Worm (Caenorhabditis elegans) whole organism, mixed stage, embryonic: ENCODE data around the gene nos-3.

Source experiments
- M03D4.4 ChIP-seq: sonication (generic microtip); optimal IDR thresholded peaks from 2 replicates; lab custom pipeline; 2017; ENCODE audit warnings: mild to moderate bottlenecking, missing genetic modification characterization, missing compliant biosample characterization
- bed-3 ChIP-seq: fragments of 200-800 bp; sonication (Bioruptor generic); optimal IDR thresholded peaks from 3 replicates; lab custom pipeline; 2018; ENCODE audit warnings: mild to moderate bottlenecking, missing genetic modification characterization, moderate library complexity, missing compliant biosample characterization
- blmp-1 ChIP-seq: fragments of 150-350 bp; optimal IDR thresholded peaks from 2 replicates; lab custom pipeline; 2014; ENCODE audit warnings: missing biosample characterization, missing genetic modification characterization
- ceh-83 ChIP-seq: fragments of 200-800 bp; sonication (Bioruptor generic); optimal IDR thresholded peaks from 2 replicates; lab custom pipeline; 2018; ENCODE audit warnings: mild to moderate bottlenecking, missing genetic modification characterization, missing compliant biosample characterization
- ces-1 ChIP-seq: fragments of 150-350 bp; optimal IDR thresholded peaks from 2 replicates; lab custom pipeline; 2014; ENCODE audit warnings: missing biosample characterization, missing genetic modification reagents, missing genetic modification characterization
- cnd-1 ChIP-seq: fragments of 200-800 bp; sonication (Bioruptor generic); optimal IDR thresholded peaks from 2 replicates; lab custom pipeline; 2018; ENCODE audit warnings: mild to moderate bottlenecking, missing genetic modification characterization, missing compliant biosample characterization
- drap-1 ChIP-seq: fragments of 200-800 bp; sonication (Bioruptor generic); optimal IDR thresholded peaks from 3 replicates; lab custom pipeline; 2018; ENCODE audit warnings: mild to moderate bottlenecking, missing genetic modification characterization, missing compliant biosample characterization
- elt-1 ChIP-seq: sonication (generic microtip); optimal IDR thresholded peaks from 2 replicates; lab custom pipeline; 2017; ENCODE audit warnings: missing genetic modification characterization, mild to moderate bottlenecking, missing compliant biosample characterization, antibody characterized with exemption, moderate library complexity, borderline replicate concordance; ENCODE audit not compliant: insufficient read depth
- elt-3 ChIP-seq: fragments of 150-350 bp; optimal IDR thresholded peaks from 2 replicates; lab custom pipeline; 2014; ENCODE audit warnings: missing biosample characterization, missing genetic modification characterization
- flh-1 ChIP-seq: fragments of 200-800 bp; sonication (Bioruptor generic); optimal IDR thresholded peaks from 2 replicates; lab custom pipeline; 2018; ENCODE audit warnings: mild to moderate bottlenecking, missing genetic modification characterization, moderate library complexity, missing compliant biosample characterization
- ham-2 ChIP-seq: fragments of 200-800 bp; sonication (Bioruptor generic); optimal IDR thresholded peaks from 2 replicates; lab custom pipeline; 2018; ENCODE audit warnings: mild to moderate bottlenecking, missing genetic modification characterization, missing compliant biosample characterization
- hlh-1 ChIP-seq: fragments of 150-350 bp; optimal IDR thresholded peaks from 2 replicates; lab custom pipeline; 2014; ENCODE audit warnings: missing biosample characterization, missing genetic modification reagents, missing genetic modification characterization
- lin-13 ChIP-seq: fragments of 150-350 bp; optimal IDR thresholded peaks from 2 replicates; lab custom pipeline; 2014; ENCODE audit warnings: missing biosample characterization, missing genetic modification characterization
- lin-32 ChIP-seq: fragments of 200-800 bp; sonication (Bioruptor generic); optimal IDR thresholded peaks from 2 replicates; lab custom pipeline; 2018; ENCODE audit warnings: mild to moderate bottlenecking, missing genetic modification characterization, missing compliant biosample characterization
- lsy-2 ChIP-seq: fragments of 150-350 bp; optimal IDR thresholded peaks from 2 replicates; lab custom pipeline; 2014; ENCODE audit warnings: missing biosample characterization, missing genetic modification characterization
- mep-1 ChIP-seq: fragments of 150-350 bp; optimal IDR thresholded peaks from 2 replicates; lab custom pipeline; 2017; ENCODE audit warnings: missing biosample characterization, missing genetic modification reagents, missing genetic modification characterization, inconsistent platforms
- mls-2 ChIP-seq: sonication (generic microtip); optimal IDR thresholded peaks from 2 replicates; lab custom pipeline; 2016; ENCODE audit warnings: mild to moderate bottlenecking, missing genetic modification characterization, moderate library complexity, missing compliant biosample characterization
- nhr-12 ChIP-seq: fragments of 150-350 bp; optimal IDR thresholded peaks from 2 replicates; lab custom pipeline; 2014; ENCODE audit warnings: missing biosample characterization, missing genetic modification characterization
- nhr-2 ChIP-seq: fragments of 150-350 bp; optimal IDR thresholded peaks from 2 replicates; lab custom pipeline; 2014; ENCODE audit warnings: missing biosample characterization, missing genetic modification characterization
- nhr-237 ChIP-seq: fragments of 150-350 bp; optimal IDR thresholded peaks from 2 replicates; lab custom pipeline; 2014; ENCODE audit warnings: missing biosample characterization, missing genetic modification characterization
- nhr-76 ChIP-seq: sonication (generic microtip); optimal IDR thresholded peaks from 2 replicates; lab custom pipeline; 2017; ENCODE audit warnings: missing biosample characterization, missing genetic modification characterization
- pha-4 ChIP-seq: fragments of 150-350 bp; optimal IDR thresholded peaks from 2 replicates; lab custom pipeline; 2018; ENCODE audit warnings: missing biosample characterization, missing genetic modification reagents, missing genetic modification characterization
- sem-2 ChIP-seq: fragments of 200-800 bp; sonication (Bioruptor generic); optimal IDR thresholded peaks from 2 replicates; lab custom pipeline; 2018; ENCODE audit warnings: mild to moderate bottlenecking, missing genetic modification characterization, missing compliant biosample characterization
- sptf-1 ChIP-seq: sonication (generic microtip); optimal IDR thresholded peaks from 2 replicates; lab custom pipeline; 2017; ENCODE audit warnings: mild to moderate bottlenecking, missing genetic modification characterization, moderate library complexity, missing compliant biosample characterization
- tbx-8 ChIP-seq: fragments of 200-800 bp; sonication (Bioruptor generic); optimal IDR thresholded peaks from 2 replicates; lab custom pipeline; 2018; ENCODE audit warnings: mild to moderate bottlenecking, missing genetic modification characterization, moderate library complexity, missing compliant biosample characterization
- unc-120 ChIP-seq: sonication (generic microtip); optimal IDR thresholded peaks from 2 replicates; lab custom pipeline; 2017; ENCODE audit warnings: missing genetic modification characterization, missing compliant biosample characterization; ENCODE audit not compliant: poor library complexity, severe bottlenecking
- unc-39 ChIP-seq: fragments of 150-350 bp; optimal IDR thresholded peaks from 2 replicates; lab custom pipeline; 2014; ENCODE audit warnings: missing biosample characterization, missing genetic modification characterization
- unc-62 ChIP-seq: fragments of 150-350 bp; optimal IDR thresholded peaks from 2 replicates; lab custom pipeline; 2014; ENCODE audit warnings: missing biosample characterization, missing genetic modification reagents, missing genetic modification characterization
- zip-8 ChIP-seq: fragments of 150-350 bp; optimal IDR thresholded peaks from 2 replicates; lab custom pipeline; 2014; ENCODE audit warnings: missing biosample characterization, missing genetic modification characterization
- ztf-11 ChIP-seq: fragments of 150-350 bp; optimal IDR thresholded peaks from 2 replicates; lab custom pipeline; 2014; ENCODE audit warnings: missing biosample characterization, missing genetic modification characterization

Gene nos-3

DNA sequence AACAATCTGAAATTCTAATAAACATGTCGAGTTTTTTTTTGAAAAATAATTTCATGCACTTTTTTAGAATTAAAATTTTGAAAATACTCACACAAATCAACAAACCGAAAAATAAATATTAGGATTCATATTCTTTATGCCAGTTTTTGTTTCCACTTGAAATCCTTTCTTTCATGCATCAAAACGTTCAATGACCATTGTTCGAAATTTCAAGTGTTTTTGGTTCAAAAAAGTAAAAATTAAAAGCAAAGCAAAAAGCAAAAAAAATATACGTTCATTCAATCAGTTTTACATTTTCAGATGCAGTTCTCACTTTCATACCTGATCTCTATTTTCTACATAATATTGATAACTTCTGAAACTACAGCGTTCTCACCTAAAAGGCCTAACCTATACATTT lies 7.6 kb downstream of the nos-3 start, which contains the start of gene ZK1321.1:
ZK1321.1 (plus strand) TSS at position 301 of the 400 bp plus-strand sequence.
- no peak for TF ChIP-seq elt-3 (tag; lab: Kevin White, UChicago)
- TF ChIP-seq sptf-1: no peak
- TF ChIP-seq mls-2 (tag; lab: Kevin White, UChicago): no peak

DNA sequence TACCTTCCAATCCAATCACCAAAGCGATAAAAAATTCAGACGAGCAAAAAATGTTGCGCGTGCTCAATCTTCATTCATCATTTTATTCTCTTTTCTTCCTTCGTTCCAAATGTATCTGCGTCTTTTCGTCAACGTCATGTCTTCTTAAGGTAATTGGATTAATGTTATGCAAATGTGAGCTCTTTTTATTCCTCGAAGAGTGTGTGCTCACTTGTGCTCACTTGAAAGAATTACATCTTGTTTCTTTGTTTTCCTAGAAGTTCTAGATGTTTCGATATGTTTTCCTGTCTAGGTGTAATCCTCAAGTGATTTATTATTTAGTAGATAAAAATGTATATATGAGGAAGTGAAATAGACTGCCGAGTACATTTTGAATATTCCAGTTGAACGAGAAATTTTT lies 9.3 kb downstream of the nos-3 start:
- no peak for TF ChIP-seq unc-62 (GFP tag; lab: Kevin White, UChicago)
- TF ChIP-seq sem-2: no peak
- TF ChIP-seq mep-1: no peak
- TF ChIP-seq ces-1: peak; percentile 81
- TF ChIP-seq, all 35 proteins: peak for 1

- TF ChIP-seq lsy-2 (tag; lab: Kevin White, UChicago) (no peak), elt-3 (tag; lab: Kevin White, UChicago) (no peak), blmp-1 (tag; lab: Kevin White, UChicago) (no peak), hlh-1 (tag; lab: Kevin White, UChicago) (peak; percentile 86), unc-120 (peak; percentile 55), M03D4.4 (no peak), mls-2 (tag; lab: Kevin White, UChicago) (no peak), lin-13 (tag; lab: Kevin White, UChicago) (no peak)
Measured at ce11 chrII:9757651-9758282, 11.7 kb downstream of the nos-3 start, which contains the start of gene shk-1. TSS of gene shk-1 (plus strand) at chrII:9758232.

DNA sequence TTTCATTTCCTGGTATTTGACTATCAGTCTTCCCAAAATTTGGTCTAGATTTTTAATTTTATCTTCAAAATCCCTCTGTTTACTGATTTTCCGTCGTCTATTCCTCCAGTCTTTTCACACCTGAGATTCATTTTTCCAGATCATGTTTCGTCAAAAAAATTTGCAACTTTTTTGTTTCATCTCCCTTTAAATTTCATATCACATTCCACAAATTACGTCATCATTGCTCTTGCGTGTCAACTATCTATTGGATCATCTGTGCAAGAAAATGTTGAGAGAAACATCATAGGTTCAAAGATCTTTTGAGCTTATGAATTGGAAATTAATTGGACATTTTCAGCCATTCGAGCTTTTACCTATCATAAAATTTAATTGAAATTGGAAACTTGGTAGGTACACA lies 13.3 kb downstream of the nos-3 start:
- TF ChIP-seq zip-8 (peak; percentile 56), ztf-11 (no peak), sptf-1 (no peak)

DNA sequence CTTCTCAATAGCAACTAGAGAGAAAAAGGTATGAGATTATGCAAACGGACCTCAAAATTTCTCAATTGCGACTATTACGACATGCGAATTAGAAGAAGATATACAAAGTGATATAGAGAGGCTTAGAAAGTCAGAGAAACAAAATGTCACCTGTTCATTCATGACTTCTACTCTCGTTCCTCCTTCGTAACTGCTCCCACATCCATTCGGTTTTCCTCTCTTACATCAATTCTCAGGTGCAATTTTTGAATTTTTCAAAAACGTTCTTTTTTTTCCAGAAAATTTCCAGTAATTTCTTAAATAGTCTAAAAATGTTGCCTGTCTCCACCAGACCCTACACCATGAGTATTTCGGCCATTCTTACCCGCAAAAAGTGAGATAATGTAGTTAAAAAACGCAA lies 18.6 kb downstream of the nos-3 start:
- TF ChIP-seq mls-2 (tag; lab: Kevin White, UChicago): no peak
- TF ChIP-seq hlh-1 (tag; lab: Kevin White, UChicago): peak; percentile 69
- TF ChIP-seq lin-32 (GFP tag; lab: Kevin White, UChicago): no peak
- TF ChIP-seq unc-39 (tag; lab: Kevin White, UChicago): no peak
- peak; percentile 38 for TF ChIP-seq unc-120

DNA sequence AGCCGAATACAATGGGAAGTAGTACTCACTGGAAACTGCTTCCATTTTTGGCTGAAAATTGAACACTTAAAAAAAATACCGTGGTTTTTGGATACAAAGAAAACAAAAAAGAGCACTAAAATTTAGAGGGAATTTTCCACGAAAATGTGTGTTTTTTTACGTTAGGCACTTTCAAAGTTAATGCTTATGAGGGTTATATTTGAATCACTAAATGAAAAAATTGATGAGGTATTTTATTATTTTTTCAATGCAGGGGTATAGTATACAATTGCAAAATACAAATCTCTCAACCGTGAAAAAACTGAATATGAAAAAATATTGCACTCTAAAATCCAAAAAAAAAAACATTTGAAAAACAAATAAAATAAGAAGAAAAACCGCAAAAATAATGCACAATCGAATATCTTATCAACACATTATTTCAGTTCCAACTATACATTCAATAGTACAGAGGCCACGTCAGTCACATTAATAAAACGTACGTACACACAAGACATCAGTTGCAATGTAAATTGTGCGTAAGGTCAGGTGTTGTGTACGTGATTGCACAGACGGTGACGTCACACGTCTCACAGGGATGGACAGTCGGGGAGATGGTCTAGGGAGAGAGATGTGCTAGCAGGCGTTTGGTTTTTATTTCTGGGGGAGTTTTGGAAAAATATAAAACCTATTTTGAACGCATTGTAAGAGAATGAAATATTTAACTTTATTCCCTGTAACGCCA lies 23.8 kb downstream of the nos-3 start, which contains the start of gene aqp-10:
aqp-10 (minus strand) TSS at position 51 of the 724 bp plus-strand sequence.
- peak; percentile 32 for TF ChIP-seq pha-4 (tag; lab: Kevin White, UChicago)
- TF ChIP-seq lsy-2 (tag; lab: Kevin White, UChicago): peak; percentile 20
- no peak for TF ChIP-seq nhr-12 (tag; lab: Kevin White, UChicago)

ce11 chrII:9773892-9774581 lies 27.9 kb downstream of the nos-3 start, which contains the start of gene ZK1321.4:
TSS of gene ZK1321.4 (minus strand) at chrII:9773942.
- TF ChIP-seq hlh-1 (tag; lab: Kevin White, UChicago) (peak; percentile 19), unc-62 (GFP tag; lab: Kevin White, UChicago) (no peak)

DNA sequence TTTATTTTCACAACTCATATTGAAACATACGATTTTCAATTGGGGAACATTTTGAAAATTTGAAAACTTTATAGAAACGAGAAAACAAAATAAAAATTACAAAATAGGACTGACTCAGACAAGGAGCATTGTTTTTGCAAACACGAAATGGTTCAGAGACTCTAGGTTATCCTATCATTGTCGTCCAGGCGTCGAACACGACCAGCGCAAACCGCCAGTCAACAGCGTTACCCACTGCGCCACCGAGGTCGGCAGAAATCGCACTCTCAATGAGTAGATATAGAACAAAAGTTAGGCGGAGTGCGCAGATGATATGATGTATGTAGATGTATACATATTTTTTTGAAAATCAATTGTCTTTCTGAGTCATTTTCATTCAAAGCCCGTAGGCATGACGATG lies 28.5 kb downstream of the nos-3 start:
- TF ChIP-seq tbx-8 (GFP tag; lab: Kevin White, UChicago) (peak; percentile 71), bed-3 (peak; percentile 76), sem-2 (peak; percentile 85), ceh-83 (GFP tag; lab: Kevin White, UChicago) (peak; percentile 86), lin-32 (GFP tag; lab: Kevin White, UChicago) (peak; percentile 79), pha-4 (tag; lab: Kevin White, UChicago) (peak; percentile 78), ham-2 (GFP tag; lab: Kevin White, UChicago) (peak; percentile 68), zip-8 (no peak), hlh-1 (tag; lab: Kevin White, UChicago) (peak; percentile 79), cnd-1 (tag; lab: Kevin White, UChicago) (peak; percentile 90), mls-2 (tag; lab: Kevin White, UChicago) (peak; percentile 88), nhr-12 (tag; lab: Kevin White, UChicago) (no peak), flh-1 (GFP tag; lab: Kevin White, UChicago) (peak; percentile 70), nhr-2 (no peak), drap-1 (GFP tag; lab: Kevin White, UChicago) (peak; percentile 89), elt-1 (tag; lab: Kevin White, UChicago) (peak; percentile 69), M03D4.4 (peak; percentile 89), lin-13 (tag; lab: Kevin White, UChicago) (peak; percentile 40), unc-120 (peak; percentile 58), unc-39 (tag; lab: Kevin White, UChicago) (no peak), nhr-76 (tag; lab: Kevin White, UChicago) (no peak), nhr-237 (tag; lab: Kevin White, UChicago) (peak; percentile 1), mep-1 (no peak), ztf-11 (peak; percentile 73)
